Worm (Caenorhabditis elegans): ENCODE data around the gene nas-18.

- TF ChIP-seq hmg-4 (GFP tag; optimal IDR thresholded peaks at IDR 0.05) (no peak), ceh-13 (GFP tag; optimal IDR thresholded peaks at IDR 0.05) (no peak), tbx-37 (GFP tag; conservative IDR thresholded peaks at IDR 0.05) (no peak)
Measured at ce11 chrV:11436407-11436806, 40.2 kb downstream of the nas-18 start.

All from whole organism, early embryonic.